Worm (Caenorhabditis elegans): ENCODE data around the gene daf-19.

- no peak for TF ChIP-seq unc-62 (GFP tag; optimal IDR thresholded peaks at IDR 0.05)
- TF ChIP-seq sox-4 (tag; optimal IDR thresholded peaks at IDR 0.05): no peak
- no peak for TF ChIP-seq ceh-88 (GFP tag; IDR thresholded peaks at IDR 0.05)
- TF ChIP-seq elt-2 (tag; optimal IDR thresholded peaks at IDR 0.05): no peak
- no peak for TF ChIP-seq pqm-1 (tag; optimal IDR thresholded peaks at IDR 0.05)
- TF ChIP-seq ceh-82 (tag; optimal IDR thresholded peaks at IDR 0.05): no peak
- no peak for TF ChIP-seq tbx-2 (tag; optimal IDR thresholded peaks at IDR 0.05)
- TF ChIP-seq nhr-11 (tag; optimal IDR thresholded peaks at IDR 0.05): no peak
Measured at ce11 chrII:10206425-10206824, 37.3 kb upstream of the daf-19 start, which contains the start of gene T01E8.1.

All from whole organism, L1 larva.